Fruit fly (Drosophila melanogaster) whole organism, embryonic: Measurements from ENCODE around the gene CG31735.
A peak's percentile ranks its signal among the peaks of the same experiment; 100 is the strongest.

ENCODE experiments used
- C15 ChIP-seq: fragments of 200-800 bp; sonication (Bioruptor generic); IDR thresholded peaks from 3 replicates; pipeline ENCODE4 v1.3.6; 2022; ENCODE audit warnings: missing biosample characterization, missing genetic modification characterization
- CG10321 ChIP-seq: fragments of 200-800 bp; sonication (Bioruptor generic); IDR thresholded peaks from 2 replicates; pipeline ENCODE4 v1.3.6; 2022; ENCODE audit warnings: missing biosample characterization, missing genetic modification characterization
- CG12155 ChIP-seq: fragments of 200-800 bp; sonication (Bioruptor generic); optimal IDR thresholded peaks from 3 replicates; lab custom pipeline; 2016; ENCODE audit warnings: missing biosample characterization, missing genetic modification characterization
- CG14710 ChIP-seq: fragments of 200-800 bp; sonication (Bioruptor generic); optimal IDR thresholded peaks from 3 replicates; lab custom pipeline; 2019; ENCODE audit warnings: missing biosample characterization, mild to moderate bottlenecking, missing genetic modification characterization, moderate library complexity
- CG1529 ChIP-seq: fragments of 200-800 bp; sonication (Bioruptor generic); optimal IDR thresholded peaks from 3 replicates; lab custom pipeline; 2018; ENCODE audit warnings: missing biosample characterization, missing genetic modification characterization
- CG18262 ChIP-seq: fragments of 200-800 bp; optimal IDR thresholded peaks from 3 replicates; lab custom pipeline; 2019; ENCODE audit warnings: missing biosample characterization, mild to moderate bottlenecking, missing genetic modification characterization, moderate library complexity
- CG18764 ChIP-seq: fragments of 200-800 bp; sonication (Bioruptor generic); optimal IDR thresholded peaks from 3 replicates; lab custom pipeline; 2016; ENCODE audit warnings: missing biosample characterization, missing genetic modification characterization
- CG2129 ChIP-seq: fragments of 200-800 bp; sonication (Bioruptor generic); IDR thresholded peaks from 2 replicates; pipeline ENCODE4 v1.3.6; 2022; ENCODE audit warnings: missing biosample characterization, missing genetic modification characterization; ENCODE audit not compliant: partially characterized antibody
- CG30431 ChIP-seq: fragments of 200-800 bp; sonication (Bioruptor generic); optimal IDR thresholded peaks from 2 replicates; lab custom pipeline; 2017; ENCODE audit warnings: missing biosample characterization, missing genetic modification characterization
- CG3065 ChIP-seq: fragments of 200-800 bp; sonication (Bioruptor generic); optimal IDR thresholded peaks from 2 replicates; lab custom pipeline; 2016; ENCODE audit warnings: missing biosample characterization, missing genetic modification characterization
- CG31388 ChIP-seq: fragments of 200-800 bp; sonication (Bioruptor generic); optimal IDR thresholded peaks from 2 replicates; lab custom pipeline; 2016; ENCODE audit warnings: missing biosample characterization, missing genetic modification characterization
- CG32767 ChIP-seq: fragments of 200-800 bp; sonication (Bioruptor generic); IDR thresholded peaks from 2 replicates; pipeline ENCODE4 v1.3.6; 2022; ENCODE audit warnings: missing biosample characterization, missing genetic modification characterization
- CG3726 ChIP-seq: fragments of 200-800 bp; sonication (Bioruptor generic); IDR thresholded peaks from 3 replicates; pipeline ENCODE4, ENCODE4 v1.3.6; 2022; ENCODE audit warnings: missing biosample characterization, missing genetic modification characterization
- CG6254 ChIP-seq: fragments of 200-800 bp; sonication (Bioruptor generic); optimal IDR thresholded peaks from 3 replicates; lab custom pipeline; 2017; ENCODE audit warnings: mild to moderate bottlenecking, missing biosample characterization, missing genetic modification reagents, missing genetic modification characterization
- CG6654 ChIP-seq: fragments of 200-800 bp; sonication (Bioruptor generic); optimal IDR thresholded peaks from 2 replicates; lab custom pipeline; 2017; ENCODE audit warnings: missing biosample characterization, mild to moderate bottlenecking, missing genetic modification characterization
- CG7372 ChIP-seq: fragments of 200-800 bp; sonication (Bioruptor generic); IDR thresholded peaks from 2 replicates; pipeline ENCODE4 v1.3.6; 2022; ENCODE audit warnings: missing biosample characterization, missing genetic modification characterization
- CG7839 ChIP-seq: fragments of 200-800 bp; sonication (Bioruptor generic); optimal IDR thresholded peaks from 3 replicates; lab custom pipeline; 2018; ENCODE audit warnings: missing biosample characterization, mild to moderate bottlenecking, missing genetic modification characterization, moderate library complexity
- CG7987 ChIP-seq: fragments of 200-800 bp; sonication (Bioruptor generic); optimal IDR thresholded peaks from 2 replicates; lab custom pipeline; 2018; ENCODE audit warnings: missing biosample characterization, mild to moderate bottlenecking, missing genetic modification characterization, moderate library complexity
- CG8290 ChIP-seq, 3 experiments: fragments of 200-800 bp; sonication (Bioruptor generic); optimal IDR thresholded peaks; 2 replicates each; lab custom pipeline; 2016 to 2019; ENCODE audit warnings: missing biosample characterization in 3 of 3, missing genetic modification characterization in 3 of 3, mild to moderate bottlenecking in 2 of 3, moderate library complexity in 1 of 3
- CG9817 ChIP-seq: fragments of 200-800 bp; sonication (Bioruptor generic); optimal IDR thresholded peaks from 2 replicates; lab custom pipeline; 2018; ENCODE audit warnings: missing biosample characterization, mild to moderate bottlenecking, missing genetic modification characterization, moderate library complexity
- D19B ChIP-seq: fragments of 200-800 bp; sonication (Bioruptor generic); optimal IDR thresholded peaks from 2 replicates; lab custom pipeline; 2017; ENCODE audit warnings: missing biosample characterization, mild to moderate bottlenecking, missing genetic modification characterization
- Dek ChIP-seq: fragments of 200-800 bp; sonication (Bioruptor generic); optimal IDR thresholded peaks from 3 replicates; lab custom pipeline; 2019; ENCODE audit warnings: missing biosample characterization, mild to moderate bottlenecking, missing genetic modification characterization, moderate library complexity
- Doc3 ChIP-seq: fragments of 200-800 bp; sonication (Bioruptor generic); IDR thresholded peaks from 3 replicates; pipeline ENCODE4 v1.3.6; 2022; ENCODE audit warnings: missing biosample characterization, missing genetic modification characterization; ENCODE audit not compliant: partially characterized antibody
- Ets97D ChIP-seq: fragments of 200-800 bp; sonication (Bioruptor generic); optimal IDR thresholded peaks from 3 replicates; lab custom pipeline; 2016; ENCODE audit warnings: missing biosample characterization, missing genetic modification characterization
- GATAe ChIP-seq: fragments of 200-800 bp; sonication (Bioruptor generic); conservative IDR thresholded peaks from 2 replicates; pipeline ENCODE4 v1.3.6; 2022; ENCODE audit warnings: missing biosample characterization, missing genetic modification characterization
- Gsc ChIP-seq: fragments of 200-800 bp; sonication (Bioruptor generic); IDR thresholded peaks from 2 replicates; pipeline ENCODE4 v1.3.6; 2022; ENCODE audit warnings: missing biosample characterization, missing genetic modification characterization
- HHEX ChIP-seq: fragments of 200-800 bp; sonication (Bioruptor generic); optimal IDR thresholded peaks from 3 replicates; lab custom pipeline; 2017; ENCODE audit warnings: missing biosample characterization, mild to moderate bottlenecking, missing genetic modification characterization, missing genetic modification reagents
- Hr78 ChIP-seq, 2 experiments: fragments of 200-800 bp in 1 of 2; fragments of >200 bp in 1 of 2; sonication (Bioruptor generic) in 1 of 2; optimal IDR thresholded peaks; 2 replicates each; lab custom pipeline; 2017 to 2019; ENCODE audit warnings: missing biosample characterization in 2 of 2, missing genetic modification characterization in 2 of 2, mild to moderate bottlenecking in 1 of 2, moderate library complexity in 1 of 2
- Hsf ChIP-seq: fragments of 200-800 bp; sonication (Bioruptor generic); optimal IDR thresholded peaks from 3 replicates; lab custom pipeline; 2016; ENCODE audit warnings: missing biosample characterization, missing genetic modification characterization
- Lim3 ChIP-seq: fragments of 200-800 bp; sonication (Bioruptor generic); IDR thresholded peaks from 2 replicates; pipeline ENCODE4 v1.3.6; 2022; ENCODE audit warnings: missing biosample characterization, missing genetic modification characterization
- Max ChIP-seq: fragments of 200-800 bp; sonication (Bioruptor generic); optimal IDR thresholded peaks from 2 replicates; lab custom pipeline; 2016; ENCODE audit warnings: missing biosample characterization, mild to moderate bottlenecking, missing genetic modification characterization
- Mes4 ChIP-seq: fragments of 200-800 bp; sonication (Bioruptor generic); optimal IDR thresholded peaks from 2 replicates; lab custom pipeline; 2016; ENCODE audit warnings: missing biosample characterization, missing genetic modification characterization
- NFAT ChIP-seq: fragments of 200-800 bp; sonication (Bioruptor generic); IDR thresholded peaks from 2 replicates; pipeline ENCODE4 v1.3.6; 2022; ENCODE audit warnings: missing biosample characterization, missing genetic modification characterization
- Trl ChIP-seq, 3 experiments: fragments of >200 bp in 2 of 3; fragments of 200-800 bp in 1 of 3; sonication (Bioruptor generic) in 1 of 3; optimal IDR thresholded peaks; 2 replicates in 1 of 3; 3 replicates in 2 of 3; lab custom pipeline; 2016 to 2017; ENCODE audit warnings: missing biosample characterization in 1 of 3, missing genetic modification characterization in 1 of 3
- Vsx1 ChIP-seq: fragments of 200-800 bp; sonication (Bioruptor generic); optimal IDR thresholded peaks from 2 replicates; lab custom pipeline; 2017; ENCODE audit warnings: missing biosample characterization, mild to moderate bottlenecking, missing genetic modification characterization, missing genetic modification reagents
- Xbp1 ChIP-seq: fragments of 200-800 bp; sonication (Bioruptor generic); optimal IDR thresholded peaks from 3 replicates; lab custom pipeline; 2016; ENCODE audit warnings: missing biosample characterization, mild to moderate bottlenecking, missing genetic modification characterization
- amos ChIP-seq: fragments of 200-800 bp; sonication (Bioruptor generic); IDR thresholded peaks from 2 replicates; pipeline ENCODE4 v1.3.6; 2022; ENCODE audit warnings: missing biosample characterization, missing genetic modification characterization; ENCODE audit not compliant: partially characterized antibody
- chif ChIP-seq, 2 experiments: fragments of 200-800 bp; sonication (Bioruptor generic); optimal IDR thresholded peaks; 3 replicates each; lab custom pipeline; 2016; ENCODE audit warnings: missing biosample characterization in 2 of 2, missing genetic modification characterization in 2 of 2
- dati ChIP-seq: fragments of 200-800 bp; sonication (Bioruptor generic); IDR thresholded peaks from 2 replicates; pipeline ENCODE4 v1.3.6; 2022; ENCODE audit warnings: missing biosample characterization, missing genetic modification characterization
- fd102C ChIP-seq: fragments of 200-800 bp; sonication (Bioruptor generic); optimal IDR thresholded peaks from 2 replicates; lab custom pipeline; 2018; ENCODE audit warnings: missing biosample characterization, mild to moderate bottlenecking, missing genetic modification characterization, moderate library complexity
- gsb ChIP-seq: fragments of 200-800 bp; sonication (Bioruptor generic); IDR thresholded peaks from 2 replicates; pipeline ENCODE4 v1.3.6; 2022; ENCODE audit warnings: missing biosample characterization, missing genetic modification characterization
- mld ChIP-seq: fragments of 200-800 bp; sonication (Bioruptor generic); IDR thresholded peaks from 3 replicates; pipeline ENCODE4 v1.3.6; 2022; ENCODE audit warnings: missing biosample characterization, missing genetic modification characterization; ENCODE audit not compliant: partially characterized antibody
- nerfin-1 ChIP-seq: fragments of 200-800 bp; sonication (Bioruptor generic); optimal IDR thresholded peaks from 3 replicates; lab custom pipeline; 2019; ENCODE audit warnings: missing biosample characterization, mild to moderate bottlenecking, missing genetic modification characterization, moderate library complexity
- nerfin-2 ChIP-seq: fragments of 200-800 bp; sonication (Bioruptor generic); IDR thresholded peaks from 2 replicates; pipeline ENCODE4 v1.3.6; 2022; ENCODE audit warnings: missing biosample characterization, missing genetic modification characterization; ENCODE audit not compliant: partially characterized antibody
- psq ChIP-seq: fragments of 200-800 bp; sonication (Bioruptor generic); optimal IDR thresholded peaks from 2 replicates; lab custom pipeline; 2017; ENCODE audit warnings: missing biosample characterization, missing genetic modification characterization
- pum ChIP-seq: fragments of 200-800 bp; sonication (Bioruptor generic); optimal IDR thresholded peaks from 2 replicates; lab custom pipeline; 2016; ENCODE audit warnings: missing biosample characterization, missing genetic modification characterization
- shn ChIP-seq: fragments of 200-800 bp; sonication (Bioruptor generic); optimal IDR thresholded peaks from 3 replicates; lab custom pipeline; 2016; ENCODE audit warnings: missing biosample characterization, missing genetic modification characterization
- slbo ChIP-seq: fragments of 200-800 bp; sonication (Bioruptor generic); IDR thresholded peaks from 2 replicates; pipeline ENCODE4 v1.3.6; 2022; ENCODE audit warnings: missing biosample characterization, missing genetic modification characterization
- unpg ChIP-seq: fragments of 200-800 bp; sonication (Bioruptor generic); optimal IDR thresholded peaks from 3 replicates; lab custom pipeline; 2018; ENCODE audit warnings: missing biosample characterization, mild to moderate bottlenecking, missing genetic modification characterization, moderate library complexity
- zen ChIP-seq: fragments of 200-800 bp; sonication (Bioruptor generic); optimal IDR thresholded peaks from 3 replicates; lab custom pipeline; 2018; ENCODE audit warnings: missing biosample characterization, mild to moderate bottlenecking, missing genetic modification characterization, moderate library complexity

CG31735 gene

DNA sequence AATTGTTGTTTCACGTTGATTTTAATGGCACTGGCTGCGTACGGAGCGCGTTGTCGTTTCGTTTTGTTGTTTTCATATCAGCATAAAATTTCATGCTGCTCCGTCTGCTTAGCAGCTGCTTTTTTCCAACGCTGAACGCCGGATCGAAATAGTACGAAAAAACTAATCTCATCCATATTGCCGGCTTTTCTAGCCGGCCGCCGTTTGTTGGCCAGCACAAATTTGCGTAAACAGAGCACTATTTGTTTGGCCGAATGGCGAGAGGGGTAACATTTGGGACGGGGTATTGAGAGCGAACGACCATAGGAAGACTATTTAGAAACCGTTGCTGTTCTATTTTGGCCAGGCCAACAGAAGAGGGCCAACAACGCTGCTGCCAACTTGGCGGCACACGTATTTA, 14.6 kb downstream of the CG31735 start (continued):
- no peak for TF ChIP-seq nerfin-2 (GFP tag; lab: Robert Waterston, UW)
- TF ChIP-seq CG2129 = no peak
- no peak for TF ChIP-seq Xbp1 (GFP tag; lab: Kevin White, UChicago)
- TF ChIP-seq mld (GFP tag; lab: Robert Waterston, UW) = no peak
- TF ChIP-seq CG9817 = no peak
- no peak for TF ChIP-seq CG1529 (GFP tag; lab: Kevin White, UChicago)
- no peak for TF ChIP-seq dati (GFP tag; lab: Robert Waterston, UW)
- no peak for TF ChIP-seq CG18262 (tag; lab: Kevin White, UChicago)
- TF ChIP-seq Mes4 = no peak
- TF ChIP-seq Max = no peak
- TF ChIP-seq Dek = no peak
- no peak for TF ChIP-seq CG6654 (GFP tag; lab: Kevin White, UChicago)
- no peak for TF ChIP-seq CG8290 (GFP tag; optimal IDR thresholded peaks at IDR 0.05; lab: Kevin White, UChicago)
- peak in 1 of 2 experiments; percentile 74 for TF ChIP-seq CG8290 (tag; optimal IDR thresholded peaks at IDR 0.05; lab: Kevin White, UChicago)
- TF ChIP-seq CG31388 (GFP tag; lab: Kevin White, UChicago) = no peak
- TF ChIP-seq GATAe (GFP tag; lab: Robert Waterston, UW) = no peak
- no peak for TF ChIP-seq Doc3 (GFP tag; lab: Robert Waterston, UW)
- no peak for TF ChIP-seq CG12155 (GFP tag; lab: Kevin White, UChicago)
- no peak for TF ChIP-seq fd102C
- TF ChIP-seq Vsx1 (GFP tag; lab: Kevin White, UChicago) = no peak
- peak; percentile 81 for TF ChIP-seq CG7987 (GFP tag; lab: Kevin White, UChicago)
- TF ChIP-seq amos (GFP tag; lab: Robert Waterston, UW) = no peak; the same call in 1 of the 2 replicates
- no peak for TF ChIP-seq Hr78 (GFP tag; optimal IDR thresholded peaks at IDR 0.05; lab: Kevin White, UChicago)
- no peak for TF ChIP-seq D19B (GFP tag; lab: Kevin White, UChicago)
- TF ChIP-seq NFAT (GFP tag; lab: Robert Waterston, UW) = no peak
- no peak for TF ChIP-seq zen (tag; lab: Kevin White, UChicago)
- TF ChIP-seq C15 = no peak
- TF ChIP-seq CG10321 (GFP tag; lab: Robert Waterston, UW) = no peak
- TF ChIP-seq Gsc = no peak
- TF ChIP-seq CG7839 = no peak
- no peak for TF ChIP-seq CG32767 (GFP tag; lab: Robert Waterston, UW)
- TF ChIP-seq Hsf = no peak
- no peak for TF ChIP-seq CG30431 (GFP tag; lab: Kevin White, UChicago)
- no peak for TF ChIP-seq chif (GFP tag; optimal IDR thresholded peaks at IDR 0.05; lab: Kevin White, UChicago)
- TF ChIP-seq pum = no peak
- TF ChIP-seq nerfin-1 (tag; lab: Kevin White, UChicago) = no peak
- TF ChIP-seq unpg (GFP tag; lab: Kevin White, UChicago) = peak; percentile 1
- no peak for TF ChIP-seq CG3726
- TF ChIP-seq Ets97D (GFP tag; lab: Kevin White, UChicago) = no peak
- no peak for TF ChIP-seq gsb (GFP tag; lab: Robert Waterston, UW)
- no peak for TF ChIP-seq CG18764
- no peak for TF ChIP-seq shn (GFP tag; lab: Kevin White, UChicago)
- no peak for TF ChIP-seq CG3065 (GFP tag; lab: Kevin White, UChicago)
- no peak for TF ChIP-seq Lim3 (GFP tag; lab: Robert Waterston, UW)
- TF ChIP-seq CG14710 = no peak
- no peak for TF ChIP-seq CG6254 (GFP tag; lab: Kevin White, UChicago)
- no peak for TF ChIP-seq slbo (GFP tag; lab: Robert Waterston, UW)
- no peak for TF ChIP-seq CG7372 (GFP tag; lab: Robert Waterston, UW)
- TF ChIP-seq psq = no peak
- TF ChIP-seq HHEX (GFP tag; lab: Kevin White, UChicago) = no peak
- TF ChIP-seq Trl (optimal IDR thresholded peaks at IDR 0.05; lab: Kevin White, UChicago) = peak in 1 of 2 experiments; percentile 13
- TF ChIP-seq Trl (GFP tag; optimal IDR thresholded peaks at IDR 0.05; lab: Kevin White, UChicago) = no peak
